Fruit fly (Drosophila melanogaster) whole organism, embryonic: ENCODE results near the gene CG33107.

Experiments
- Abd-B ChIP-seq: fragments of 200-800 bp; sonication (Bioruptor generic); optimal IDR thresholded peaks from 2 replicates; lab custom pipeline; 2018; ENCODE audit warnings: missing biosample characterization, mild to moderate bottlenecking, missing genetic modification characterization, moderate library complexity
- Antp ChIP-seq: fragments of 200-800 bp; sonication (Bioruptor generic); optimal IDR thresholded peaks from 3 replicates; lab custom pipeline; 2016; ENCODE audit warnings: missing biosample characterization, missing genetic modification characterization
- Atf-2 ChIP-seq: fragments of 200-800 bp; sonication (Bioruptor generic); optimal IDR thresholded peaks from 2 replicates; lab custom pipeline; 2016; ENCODE audit warnings: missing biosample characterization, missing genetic modification characterization
- Awh ChIP-seq: fragments of 200-800 bp; sonication (Bioruptor generic); IDR thresholded peaks from 2 replicates; pipeline ENCODE4, ENCODE4 v1.3.6; 2022; ENCODE audit warnings: missing biosample characterization, missing genetic modification characterization
- BEAF-32 ChIP-seq: fragments of 200-800 bp; sonication (Bioruptor generic); optimal IDR thresholded peaks from 3 replicates; lab custom pipeline; 2017; ENCODE audit warnings: missing biosample characterization, missing genetic modification characterization, mild to moderate bottlenecking, moderate library complexity, missing genetic modification reagents
- CG11504 ChIP-seq: fragments of 200-800 bp; sonication (Bioruptor generic); optimal IDR thresholded peaks from 3 replicates; lab custom pipeline; 2019; ENCODE audit warnings: missing biosample characterization, mild to moderate bottlenecking, missing genetic modification characterization, moderate library complexity
- CG11560 ChIP-seq: fragments of 200-800 bp; sonication (Bioruptor generic); IDR thresholded peaks from 3 replicates; pipeline ENCODE4 v1.3.6; 2022; ENCODE audit warnings: missing biosample characterization, missing genetic modification characterization
- CG12155 ChIP-seq: fragments of 200-800 bp; sonication (Bioruptor generic); optimal IDR thresholded peaks from 3 replicates; lab custom pipeline; 2016; ENCODE audit warnings: missing biosample characterization, missing genetic modification characterization
- CG13287 ChIP-seq: fragments of 200-800 bp; sonication (Bioruptor generic); IDR thresholded peaks from 2 replicates; pipeline ENCODE4 v1.3.6; 2022; ENCODE audit warnings: missing biosample characterization, missing genetic modification characterization; ENCODE audit not compliant: partially characterized antibody
- CG14014 ChIP-seq: fragments of 200-800 bp; sonication (Bioruptor generic); IDR thresholded peaks from 2 replicates; pipeline ENCODE4 v1.3.6; 2022; ENCODE audit warnings: missing biosample characterization, missing genetic modification characterization
- CG18599 ChIP-seq: fragments of 200-800 bp; sonication (Bioruptor generic); optimal IDR thresholded peaks from 3 replicates; lab custom pipeline; 2017; ENCODE audit warnings: missing biosample characterization, missing genetic modification characterization, mild to moderate bottlenecking, moderate library complexity, missing genetic modification reagents
- CG2116 ChIP-seq: fragments of 200-800 bp; sonication (Bioruptor generic); optimal IDR thresholded peaks from 3 replicates; lab custom pipeline; 2018; ENCODE audit warnings: missing biosample characterization, mild to moderate bottlenecking, missing genetic modification characterization
- CG34224 ChIP-seq: fragments of 200-800 bp; sonication (Bioruptor generic); IDR thresholded peaks from 3 replicates; pipeline ENCODE4 v1.3.6; 2022; ENCODE audit warnings: missing biosample characterization, missing genetic modification characterization; ENCODE audit not compliant: partially characterized antibody
- CG3995 ChIP-seq: fragments of 200-800 bp; sonication (Bioruptor generic); optimal IDR thresholded peaks from 3 replicates; lab custom pipeline; 2016; ENCODE audit warnings: missing biosample characterization, missing genetic modification characterization
- CG9215 ChIP-seq: fragments of 200-800 bp; sonication (Bioruptor generic); IDR thresholded peaks from 2 replicates; pipeline ENCODE4 v1.3.6; 2022; ENCODE audit warnings: missing biosample characterization, missing genetic modification characterization
- Dek ChIP-seq: fragments of 200-800 bp; sonication (Bioruptor generic); optimal IDR thresholded peaks from 3 replicates; lab custom pipeline; 2019; ENCODE audit warnings: missing biosample characterization, mild to moderate bottlenecking, missing genetic modification characterization, moderate library complexity
- Dll ChIP-seq: fragments of 200-800 bp; sonication (Bioruptor generic); IDR thresholded peaks from 4 replicates; pipeline ENCODE4 v1.3.6; 2022; ENCODE audit warnings: missing biosample characterization, missing genetic modification characterization; ENCODE audit not compliant: partially characterized antibody
- Dp ChIP-seq: fragments of 200-800 bp; sonication (Bioruptor generic); optimal IDR thresholded peaks from 2 replicates; lab custom pipeline; 2018; ENCODE audit warnings: missing biosample characterization, mild to moderate bottlenecking, missing genetic modification characterization, moderate library complexity
- Dref ChIP-seq: fragments of 200-800 bp; sonication (Bioruptor generic); IDR thresholded peaks from 2 replicates; pipeline ENCODE4 v1.3.6; 2022; ENCODE audit warnings: missing biosample characterization, missing genetic modification characterization
- Ets97D ChIP-seq: fragments of 200-800 bp; sonication (Bioruptor generic); optimal IDR thresholded peaks from 3 replicates; lab custom pipeline; 2016; ENCODE audit warnings: missing biosample characterization, missing genetic modification characterization
- Hmr ChIP-seq: fragments of 200-800 bp; sonication (Bioruptor generic); optimal IDR thresholded peaks from 3 replicates; lab custom pipeline; 2017; ENCODE audit warnings: mild to moderate bottlenecking, missing biosample characterization, missing genetic modification reagents, missing genetic modification characterization
- MBD-R2 ChIP-seq: fragments of 200-800 bp; sonication (Bioruptor generic); IDR thresholded peaks from 2 replicates; pipeline ENCODE4 v1.3.6; 2022; ENCODE audit warnings: missing biosample characterization, missing genetic modification characterization
- MESR4 ChIP-seq: fragments of 200-800 bp; sonication (Bioruptor generic); optimal IDR thresholded peaks from 2 replicates; lab custom pipeline; 2018; ENCODE audit warnings: missing biosample characterization, mild to moderate bottlenecking, missing genetic modification characterization, moderate library complexity
- Myb ChIP-seq: fragments of 200-800 bp; sonication (Bioruptor generic); optimal IDR thresholded peaks from 2 replicates; lab custom pipeline; 2016; ENCODE audit warnings: missing biosample characterization, missing genetic modification characterization
- Scr ChIP-seq: fragments of 200-800 bp; sonication (Bioruptor generic); IDR thresholded peaks from 2 replicates; pipeline ENCODE4 v1.3.6; 2022; ENCODE audit warnings: missing biosample characterization, missing genetic modification characterization; ENCODE audit not compliant: partially characterized antibody
- Xrp1 ChIP-seq: fragments of 200-800 bp; sonication (Bioruptor generic); IDR thresholded peaks from 2 replicates; pipeline ENCODE4 v1.3.6; 2022; ENCODE audit warnings: missing biosample characterization, missing genetic modification characterization
- YL-1 ChIP-seq: fragments of 200-800 bp; sonication (Bioruptor generic); optimal IDR thresholded peaks from 3 replicates; lab custom pipeline; 2017; ENCODE audit warnings: missing biosample characterization, mild to moderate bottlenecking, missing genetic modification characterization
- bowl ChIP-seq: fragments of 200-800 bp; sonication (Bioruptor generic); IDR thresholded peaks from 2 replicates; pipeline ENCODE4 v1.3.6; 2022; ENCODE audit warnings: missing biosample characterization, missing genetic modification characterization
- br ChIP-seq: fragments of >200 bp; optimal IDR thresholded peaks from 2 replicates; lab custom pipeline; 2017
- cg ChIP-seq: fragments of 200-800 bp; sonication (Bioruptor generic); optimal IDR thresholded peaks from 3 replicates; lab custom pipeline; 2019; ENCODE audit warnings: missing biosample characterization, mild to moderate bottlenecking, missing genetic modification characterization, moderate library complexity
- crc ChIP-seq: fragments of 200-800 bp; sonication (Bioruptor generic); optimal IDR thresholded peaks from 2 replicates; lab custom pipeline; 2016; ENCODE audit warnings: missing biosample characterization, missing genetic modification characterization
- crol ChIP-seq: fragments of 200-800 bp; sonication (Bioruptor generic); IDR thresholded peaks from 2 replicates; pipeline ENCODE4 v1.3.6; 2022; ENCODE audit warnings: missing biosample characterization, missing genetic modification characterization
- crp ChIP-seq, 2 experiments: fragments of 200-800 bp; sonication (Bioruptor generic); optimal IDR thresholded peaks; 2 replicates in 1 of 2; 3 replicates in 1 of 2; lab custom pipeline; 2017; ENCODE audit warnings: missing biosample characterization in 2 of 2, missing genetic modification characterization in 2 of 2, mild to moderate bottlenecking in 1 of 2, moderate library complexity in 1 of 2
- eyg ChIP-seq: fragments of 200-800 bp; sonication (Bioruptor generic); optimal IDR thresholded peaks from 3 replicates; lab custom pipeline; 2016; ENCODE audit warnings: missing biosample characterization, missing genetic modification characterization
- lov ChIP-seq, 2 experiments: fragments of 200-800 bp in 1 of 2; fragments of >200 bp in 1 of 2; sonication (Bioruptor generic) in 1 of 2; IDR thresholded peaks in 1 of 2; optimal IDR thresholded peaks in 1 of 2; 2 replicates in 1 of 2; 3 replicates in 1 of 2; pipeline versions ENCODE4 v1.3.6 to Lab custom; 2017 to 2022; ENCODE audit warnings: missing biosample characterization in 1 of 2, missing genetic modification characterization in 1 of 2
- mirr ChIP-seq: fragments of 200-800 bp; sonication (Bioruptor generic); optimal IDR thresholded peaks from 3 replicates; lab custom pipeline; 2018; ENCODE audit warnings: missing biosample characterization, mild to moderate bottlenecking, missing genetic modification characterization
- pan ChIP-seq, 4 experiments: fragments of >200 bp in 3 of 4; fragments of 200-800 bp in 1 of 4; sonication (Bioruptor generic) in 1 of 4; optimal IDR thresholded peaks in 3 of 4; IDR thresholded peaks in 1 of 4; 2 replicates each; pipeline versions ENCODE4 v1.3.6 to Lab custom; 2017 to 2022; ENCODE audit warnings: missing biosample characterization in 2 of 4, missing genetic modification characterization in 2 of 4, mixed read lengths in 1 of 4
- pho ChIP-seq: fragments of 200-800 bp; sonication (Bioruptor generic); optimal IDR thresholded peaks from 2 replicates; lab custom pipeline; 2016; ENCODE audit warnings: missing biosample characterization, missing genetic modification characterization
- pzg ChIP-seq: fragments of 200-800 bp; sonication (Bioruptor generic); optimal IDR thresholded peaks from 3 replicates; lab custom pipeline; 2018; ENCODE audit warnings: missing biosample characterization, mild to moderate bottlenecking, missing genetic modification characterization, moderate library complexity
- run ChIP-seq: fragments of 200-800 bp; sonication (Bioruptor generic); optimal IDR thresholded peaks from 3 replicates; lab custom pipeline; 2018; ENCODE audit warnings: missing biosample characterization, mild to moderate bottlenecking, missing genetic modification characterization
- sna ChIP-seq: fragments of 200-800 bp; sonication (Bioruptor generic); IDR thresholded peaks from 2 replicates; pipeline ENCODE4 v1.3.6; 2022; ENCODE audit warnings: missing biosample characterization, missing genetic modification characterization; ENCODE audit not compliant: partially characterized antibody
- tll ChIP-seq, 2 experiments: fragments of 200-800 bp in 1 of 2; fragments of >200 bp in 1 of 2; sonication (Bioruptor generic) in 1 of 2; optimal IDR thresholded peaks; 2 replicates each; lab custom pipeline; 2017 to 2019; ENCODE audit warnings: missing biosample characterization in 2 of 2, missing genetic modification characterization in 2 of 2, mild to moderate bottlenecking in 1 of 2, moderate library complexity in 1 of 2
- trem ChIP-seq: fragments of 200-800 bp; optimal IDR thresholded peaks from 3 replicates; lab custom pipeline; 2019; ENCODE audit warnings: missing biosample characterization, mild to moderate bottlenecking, missing genetic modification characterization, moderate library complexity

The CG33107 gene

DNA sequence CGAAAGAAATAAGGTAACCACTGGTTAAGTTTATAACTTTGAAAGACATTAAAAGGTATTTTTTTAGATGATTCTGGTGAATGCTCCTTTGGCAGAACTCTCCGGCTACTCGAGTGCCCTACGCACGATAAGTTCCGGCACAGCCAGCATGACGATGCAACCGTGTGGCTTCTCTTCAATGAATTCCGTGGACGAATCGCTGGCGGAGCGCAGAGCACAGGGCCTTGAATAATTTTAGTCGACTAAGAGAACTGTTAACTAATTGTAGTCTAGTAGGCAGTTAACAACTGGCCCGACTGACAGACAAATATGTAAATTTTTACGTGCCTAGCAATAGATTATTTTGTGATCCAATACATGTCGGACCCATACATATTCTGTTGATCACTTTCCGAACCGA, 31.7 kb upstream of the CG33107 start, which contains the start of gene CG31161:
TSS of gene CG31161 (plus strand) at position 301 of the 400 bp plus-strand sequence.
- TF ChIP-seq CG18599: no peak
- TF ChIP-seq CG9215 (GFP tag; lab: Robert Waterston, UW): no peak
- no peak for TF ChIP-seq Abd-B

DNA sequence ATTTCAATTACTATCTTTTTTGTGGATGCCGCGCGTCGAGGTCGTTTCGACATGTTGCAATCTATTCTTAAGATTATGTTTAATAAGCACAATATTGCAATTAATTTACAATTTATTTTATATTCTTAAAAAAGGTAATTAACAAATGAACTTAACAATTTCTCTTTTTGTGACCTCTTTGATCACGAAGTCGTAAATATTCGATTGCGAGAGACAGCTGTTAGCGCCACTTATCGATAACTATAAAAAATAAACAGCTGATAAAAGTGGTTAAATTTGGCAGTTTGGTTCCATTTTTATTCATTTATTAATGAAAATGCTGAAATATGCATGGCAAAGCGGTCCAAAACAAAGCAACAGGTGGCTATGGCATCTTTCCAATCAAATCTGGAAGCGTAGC, 28.9 kb upstream of the CG33107 start, which contains the start of the genes CG31156 and mRRF2:
TSS of gene CG31156 (minus strand) at position 209 of the 400 bp plus-strand sequence.
TSS of gene mRRF2 (plus strand) at position 239 of the 400 bp plus-strand sequence.
- TF ChIP-seq trem (tag; lab: Kevin White, UChicago): peak; percentile 11
- no peak for TF ChIP-seq Antp (GFP tag; lab: Kevin White, UChicago)
- no peak for TF ChIP-seq Atf-2 (GFP tag; lab: Kevin White, UChicago)
- no peak for TF ChIP-seq run (tag; lab: Kevin White, UChicago)
- no peak for TF ChIP-seq Hmr (GFP tag; lab: Kevin White, UChicago)
- TF ChIP-seq MBD-R2: peak; percentile 45; the same call in 1 of the 2 replicates
- TF ChIP-seq MESR4 (GFP tag; lab: Kevin White, UChicago): peak; percentile 13
- TF ChIP-seq CG13287 (GFP tag; lab: Robert Waterston, UW): peak; percentile 67
- TF ChIP-seq pan (optimal IDR thresholded peaks at IDR 0.05; lab: Kevin White, UChicago): no peak
- TF ChIP-seq pan (GFP tag; optimal IDR thresholded peaks at IDR 0.05 in 1 of 2, IDR thresholded peaks at IDR 0.05 in 1 of 2): no peak
- TF ChIP-seq pzg (GFP tag; lab: Kevin White, UChicago): peak; percentile 5
- TF ChIP-seq Dll (GFP tag; lab: Robert Waterston, UW): peak; percentile 59; the same call in 2 of the 4 replicates
- peak; percentile 36; the same call in 1 of the 2 replicates for TF ChIP-seq Scr
- no peak for TF ChIP-seq pho
- TF ChIP-seq YL-1 (GFP tag; lab: Kevin White, UChicago): peak; percentile 22
- TF ChIP-seq Dref: peak; percentile 56
- peak; percentile 18 for TF ChIP-seq CG2116
- no peak for TF ChIP-seq Xrp1 (GFP tag; lab: Robert Waterston, UW)
- TF ChIP-seq tll (GFP tag; optimal IDR thresholded peaks at IDR 0.05; lab: Kevin White, UChicago): peak in 1 of 2 experiments; percentile 40
- TF ChIP-seq crp (GFP tag; optimal IDR thresholded peaks at IDR 0.05; lab: Kevin White, UChicago): peak; percentile 42 to 90
- 0 out of 2 replicates have a peak, but pooled peaks have one; percentile 44 for TF ChIP-seq sna
- TF ChIP-seq BEAF-32 (GFP tag; lab: Kevin White, UChicago): peak; percentile 20
- TF ChIP-seq Myb (GFP tag; lab: Kevin White, UChicago): peak; percentile 28
- TF ChIP-seq crc: no peak
- peak; percentile 52 for TF ChIP-seq Dp (GFP tag; lab: Kevin White, UChicago)
- peak; percentile 44; the same call in 2 of the 3 replicates for TF ChIP-seq CG34224 (GFP tag; lab: Robert Waterston, UW)
- TF ChIP-seq CG11560 (tag; lab: Robert Waterston, UW): peak; percentile 91; the same call in 1 of the 3 replicates
- TF ChIP-seq cg (GFP tag; lab: Kevin White, UChicago): no peak
- peak; percentile 83 for TF ChIP-seq CG3995

DNA sequence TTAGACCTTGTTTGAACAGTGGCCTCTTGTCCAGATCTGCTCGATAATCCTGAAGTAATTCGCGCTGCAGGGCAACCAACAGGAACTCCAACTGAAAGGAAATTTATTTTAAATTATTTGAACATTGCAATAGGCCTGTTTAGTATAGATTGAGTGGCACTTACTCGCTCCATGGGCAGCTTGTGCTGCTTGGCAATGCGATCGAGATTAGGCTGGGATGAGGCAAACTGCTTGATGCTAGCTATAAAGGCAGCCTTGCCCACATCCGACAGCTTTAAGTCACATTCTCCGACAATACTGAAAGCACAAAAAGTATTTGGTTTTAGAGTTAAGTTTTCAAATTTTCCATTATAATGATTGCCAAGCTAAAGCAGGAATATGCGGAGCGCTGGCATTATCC, 24.7 kb upstream of the CG33107 start, which contains the start of gene CG13843:
TSS of gene CG13843 (plus strand) at position 301 of the 400 bp plus-strand sequence.
- TF ChIP-seq CG11504 (tag; lab: Kevin White, UChicago): no peak
- TF ChIP-seq crol (GFP tag; lab: Robert Waterston, UW): no peak
- no peak for TF ChIP-seq br (lab: Kevin White, UChicago)
- no peak for TF ChIP-seq eyg (GFP tag; lab: Kevin White, UChicago)
- no peak for TF ChIP-seq Ets97D (GFP tag; lab: Kevin White, UChicago)
- no peak for TF ChIP-seq bowl (GFP tag; lab: Robert Waterston, UW)
- no peak for TF ChIP-seq CG14014 (GFP tag; lab: Robert Waterston, UW)
- TF ChIP-seq CG12155 (GFP tag; lab: Kevin White, UChicago): no peak
- TF ChIP-seq lov (optimal IDR thresholded peaks at IDR 0.05; lab: Kevin White, UChicago): no peak
- no peak for TF ChIP-seq lov (GFP tag; IDR thresholded peaks at IDR 0.05; lab: Robert Waterston, UW)
- no peak for TF ChIP-seq mirr (GFP tag; lab: Kevin White, UChicago)
- TF ChIP-seq Awh (GFP tag; lab: Robert Waterston, UW): no peak
- TF ChIP-seq Dek (tag; lab: Kevin White, UChicago): no peak
